Fruit fly (Drosophila melanogaster) whole organism, embryonic: ENCODE measurements around the gene Pcmt.
A peak's percentile ranks its signal among the peaks of the same experiment; 100 is the strongest.

Source experiments
- Atf-2 ChIP-seq: fragments of 200-800 bp; sonication (Bioruptor generic); optimal IDR thresholded peaks from 2 replicates; lab custom pipeline; 2016; ENCODE audit warnings: missing biosample characterization, missing genetic modification characterization
- Blimp-1 ChIP-seq: fragments of 200-800 bp; sonication (Bioruptor generic); optimal IDR thresholded peaks from 3 replicates; lab custom pipeline; 2018; ENCODE audit warnings: missing biosample characterization, missing genetic modification characterization, mild to moderate bottlenecking, moderate library complexity, missing genetic modification reagents
- CG10959 ChIP-seq: fragments of 200-800 bp; sonication (Bioruptor generic); IDR thresholded peaks from 2 replicates; pipeline ENCODE4 v1.3.6; 2022; ENCODE audit warnings: missing biosample characterization, missing genetic modification characterization
- CG12155 ChIP-seq: fragments of 200-800 bp; sonication (Bioruptor generic); optimal IDR thresholded peaks from 3 replicates; lab custom pipeline; 2016; ENCODE audit warnings: missing biosample characterization, missing genetic modification characterization
- CG12236 ChIP-seq: fragments of 200-800 bp; sonication (Bioruptor generic); optimal IDR thresholded peaks from 2 replicates; lab custom pipeline; 2016; ENCODE audit warnings: missing biosample characterization, missing genetic modification characterization
- CG12744 ChIP-seq: fragments of 200-800 bp; sonication (Bioruptor generic); optimal IDR thresholded peaks from 2 replicates; lab custom pipeline; 2016; ENCODE audit warnings: missing biosample characterization, missing genetic modification characterization
- CG15269 ChIP-seq: fragments of 200-800 bp; sonication (Bioruptor generic); optimal IDR thresholded peaks from 2 replicates; lab custom pipeline; 2018; ENCODE audit warnings: missing biosample characterization, mild to moderate bottlenecking, missing genetic modification characterization, moderate library complexity
- CG15479 ChIP-seq: fragments of 200-800 bp; sonication (Bioruptor generic); optimal IDR thresholded peaks from 3 replicates; lab custom pipeline; 2019; ENCODE audit warnings: missing biosample characterization, mild to moderate bottlenecking, missing genetic modification characterization, moderate library complexity
- CG1792 ChIP-seq: fragments of 200-800 bp; sonication (Bioruptor generic); optimal IDR thresholded peaks from 2 replicates; lab custom pipeline; 2016; ENCODE audit warnings: missing biosample characterization, missing genetic modification characterization
- CG1832 ChIP-seq: fragments of 200-800 bp; sonication (Bioruptor generic); optimal IDR thresholded peaks from 2 replicates; lab custom pipeline; 2017; ENCODE audit warnings: missing biosample characterization, mild to moderate bottlenecking, missing genetic modification characterization, inconsistent platforms
- CG30020 ChIP-seq: fragments of 200-800 bp; optimal IDR thresholded peaks from 2 replicates; lab custom pipeline; 2019; ENCODE audit warnings: missing biosample characterization, mild to moderate bottlenecking, missing genetic modification characterization, moderate library complexity
- CG32767 ChIP-seq: fragments of 200-800 bp; sonication (Bioruptor generic); IDR thresholded peaks from 2 replicates; pipeline ENCODE4 v1.3.6; 2022; ENCODE audit warnings: missing biosample characterization, missing genetic modification characterization
- CG34224 ChIP-seq: fragments of 200-800 bp; sonication (Bioruptor generic); IDR thresholded peaks from 3 replicates; pipeline ENCODE4 v1.3.6; 2022; ENCODE audit warnings: missing biosample characterization, missing genetic modification characterization; ENCODE audit not compliant: partially characterized antibody
- CG3726 ChIP-seq: fragments of 200-800 bp; sonication (Bioruptor generic); IDR thresholded peaks from 3 replicates; pipeline ENCODE4, ENCODE4 v1.3.6; 2022; ENCODE audit warnings: missing biosample characterization, missing genetic modification characterization
- CG4328 ChIP-seq: fragments of 200-800 bp; sonication (Bioruptor generic); optimal IDR thresholded peaks from 3 replicates; lab custom pipeline; 2017; ENCODE audit warnings: missing biosample characterization, missing genetic modification reagents, missing genetic modification characterization
- CG7357 ChIP-seq: fragments of 200-800 bp; sonication (Bioruptor generic); IDR thresholded peaks from 3 replicates; pipeline ENCODE4 v1.3.6; 2022; ENCODE audit warnings: missing biosample characterization, missing genetic modification characterization
- CG8944 ChIP-seq: fragments of 200-800 bp; sonication (Bioruptor generic); optimal IDR thresholded peaks from 3 replicates; lab custom pipeline; 2016; ENCODE audit warnings: missing biosample characterization, missing genetic modification characterization
- CG9437 ChIP-seq: fragments of 200-800 bp; sonication (Bioruptor generic); optimal IDR thresholded peaks from 2 replicates; lab custom pipeline; 2018; ENCODE audit warnings: missing biosample characterization, mild to moderate bottlenecking, missing genetic modification characterization
- D ChIP-seq, 2 experiments: fragments of 200-800 bp in 1 of 2; fragments of >200 bp in 1 of 2; sonication (Bioruptor generic) in 1 of 2; optimal IDR thresholded peaks; 2 replicates in 1 of 2; 3 replicates in 1 of 2; lab custom pipeline; 2017; ENCODE audit warnings: mild to moderate bottlenecking in 1 of 2, missing biosample characterization in 1 of 2, missing genetic modification characterization in 1 of 2, missing genetic modification reagents in 1 of 2
- Dek ChIP-seq: fragments of 200-800 bp; sonication (Bioruptor generic); optimal IDR thresholded peaks from 3 replicates; lab custom pipeline; 2019; ENCODE audit warnings: missing biosample characterization, mild to moderate bottlenecking, missing genetic modification characterization, moderate library complexity
- Ets65A ChIP-seq: fragments of 200-800 bp; sonication (Bioruptor generic); peaks from one replicate; lab custom pipeline; 2016; ENCODE audit warnings: missing biosample characterization, missing genetic modification characterization
- Fer2 ChIP-seq: fragments of 200-800 bp; sonication (Bioruptor generic); optimal IDR thresholded peaks from 2 replicates; lab custom pipeline; 2018; ENCODE audit warnings: missing biosample characterization, mild to moderate bottlenecking, missing genetic modification characterization, moderate library complexity
- Hand ChIP-seq: fragments of 200-800 bp; sonication (Bioruptor generic); optimal IDR thresholded peaks from 2 replicates; lab custom pipeline; 2017; ENCODE audit warnings: mild to moderate bottlenecking, missing biosample characterization, missing genetic modification reagents, missing genetic modification characterization
- Hey ChIP-seq: fragments of 200-800 bp; sonication (Bioruptor generic); optimal IDR thresholded peaks from 3 replicates; lab custom pipeline; 2018; ENCODE audit warnings: missing biosample characterization, mild to moderate bottlenecking, missing genetic modification characterization
- MTF-1 ChIP-seq: fragments of 200-800 bp; sonication (Bioruptor generic); optimal IDR thresholded peaks from 2 replicates; lab custom pipeline; 2018; ENCODE audit warnings: missing biosample characterization, mild to moderate bottlenecking, missing genetic modification characterization, borderline replicate concordance
- Nf-YC ChIP-seq: fragments of 200-800 bp; optimal IDR thresholded peaks from 3 replicates; lab custom pipeline; 2019; ENCODE audit warnings: missing biosample characterization, mild to moderate bottlenecking, missing genetic modification characterization, moderate library complexity
- Oaz ChIP-seq: fragments of 200-800 bp; sonication (Bioruptor generic); IDR thresholded peaks from 2 replicates; pipeline ENCODE4 v1.3.6; 2022; ENCODE audit warnings: missing biosample characterization, missing genetic modification characterization
- Spps ChIP-seq: fragments of 200-800 bp; sonication (Bioruptor generic); optimal IDR thresholded peaks from 2 replicates; lab custom pipeline; 2018; ENCODE audit warnings: missing biosample characterization, mild to moderate bottlenecking, missing genetic modification characterization
- Xbp1 ChIP-seq: fragments of 200-800 bp; sonication (Bioruptor generic); optimal IDR thresholded peaks from 3 replicates; lab custom pipeline; 2016; ENCODE audit warnings: missing biosample characterization, mild to moderate bottlenecking, missing genetic modification characterization
- ac ChIP-seq: fragments of 200-800 bp; sonication (Bioruptor generic); optimal IDR thresholded peaks from 3 replicates; lab custom pipeline; 2017; ENCODE audit warnings: missing biosample characterization, mild to moderate bottlenecking, missing genetic modification characterization
- bab2 ChIP-seq: fragments of 200-800 bp; sonication (Bioruptor generic); optimal IDR thresholded peaks from 2 replicates; lab custom pipeline; 2016; ENCODE audit warnings: missing biosample characterization, missing genetic modification characterization
- btn ChIP-seq: fragments of 200-800 bp; sonication (Bioruptor generic); optimal IDR thresholded peaks from 2 replicates; lab custom pipeline; 2016; ENCODE audit warnings: missing biosample characterization, missing genetic modification characterization
- chinmo ChIP-seq: fragments of 200-800 bp; sonication (Bioruptor generic); IDR thresholded peaks from 4 replicates; pipeline ENCODE4 v1.3.6; 2022; ENCODE audit warnings: missing biosample characterization, missing genetic modification characterization; ENCODE audit not compliant: partially characterized antibody
- croc ChIP-seq: fragments of 200-800 bp; sonication (Bioruptor generic); conservative IDR thresholded peaks from 3 replicates; pipeline ENCODE4 v1.3.6; 2022; ENCODE audit warnings: missing biosample characterization, missing genetic modification characterization
- crol ChIP-seq: fragments of 200-800 bp; sonication (Bioruptor generic); IDR thresholded peaks from 2 replicates; pipeline ENCODE4 v1.3.6; 2022; ENCODE audit warnings: missing biosample characterization, missing genetic modification characterization
- crp ChIP-seq, 2 experiments: fragments of 200-800 bp; sonication (Bioruptor generic); optimal IDR thresholded peaks; 2 replicates in 1 of 2; 3 replicates in 1 of 2; lab custom pipeline; 2017; ENCODE audit warnings: missing biosample characterization in 2 of 2, missing genetic modification characterization in 2 of 2, mild to moderate bottlenecking in 1 of 2, moderate library complexity in 1 of 2
- dan ChIP-seq: fragments of 200-800 bp; sonication (Bioruptor generic); IDR thresholded peaks from 2 replicates; pipeline ENCODE4 v1.3.6; 2022; ENCODE audit warnings: missing biosample characterization, missing genetic modification characterization
- danr ChIP-seq: fragments of 200-800 bp; sonication (Bioruptor generic); IDR thresholded peaks from 2 replicates; pipeline ENCODE4 v1.3.6; 2022; ENCODE audit warnings: missing biosample characterization, missing genetic modification characterization
- ftz-f1 ChIP-seq: fragments of 200-800 bp; sonication (Bioruptor generic); optimal IDR thresholded peaks from 2 replicates; lab custom pipeline; 2016; ENCODE audit warnings: missing biosample characterization, missing genetic modification characterization
- gce ChIP-seq: fragments of 200-800 bp; sonication (Bioruptor generic); IDR thresholded peaks from 3 replicates; pipeline ENCODE4 v1.3.6; 2022; ENCODE audit warnings: missing biosample characterization, missing genetic modification characterization
- gem ChIP-seq: fragments of 200-800 bp; sonication (Bioruptor generic); optimal IDR thresholded peaks from 2 replicates; lab custom pipeline; 2019; ENCODE audit warnings: missing biosample characterization, mild to moderate bottlenecking, missing genetic modification characterization, moderate library complexity
- gt ChIP-seq: fragments of 200-800 bp; sonication (Bioruptor generic); IDR thresholded peaks from 2 replicates; pipeline ENCODE4 v1.3.6; 2022; ENCODE audit warnings: missing biosample characterization, missing genetic modification characterization
- hb ChIP-seq: fragments of 200-800 bp; sonication (Bioruptor generic); IDR thresholded peaks from 3 replicates; pipeline ENCODE4 v1.3.6; 2022; ENCODE audit warnings: missing biosample characterization, missing genetic modification characterization; ENCODE audit not compliant: partially characterized antibody
- mam ChIP-seq: fragments of 200-800 bp; sonication (Bioruptor generic); optimal IDR thresholded peaks from 3 replicates; lab custom pipeline; 2016; ENCODE audit warnings: missing biosample characterization, missing genetic modification characterization
- mirr ChIP-seq: fragments of 200-800 bp; sonication (Bioruptor generic); optimal IDR thresholded peaks from 3 replicates; lab custom pipeline; 2018; ENCODE audit warnings: missing biosample characterization, mild to moderate bottlenecking, missing genetic modification characterization
- rib ChIP-seq: fragments of 200-800 bp; sonication (Bioruptor generic); IDR thresholded peaks from 2 replicates; pipeline ENCODE4 v1.3.6; 2022; ENCODE audit warnings: missing biosample characterization, missing genetic modification characterization
- sc ChIP-seq, 3 experiments: fragments of >200 bp in 2 of 3; fragments of 200-800 bp in 1 of 3; sonication (Bioruptor generic) in 1 of 3; optimal IDR thresholded peaks; 2 replicates in 2 of 3; 3 replicates in 1 of 3; lab custom pipeline; 2017; ENCODE audit warnings: mild to moderate bottlenecking in 1 of 3, missing biosample characterization in 1 of 3, missing genetic modification characterization in 1 of 3, missing genetic modification reagents in 1 of 3
- sisA ChIP-seq: fragments of 200-800 bp; sonication (Bioruptor generic); IDR thresholded peaks from 2 replicates; pipeline ENCODE4 v1.3.6; 2022; ENCODE audit warnings: missing biosample characterization, missing genetic modification characterization
- sna ChIP-seq: fragments of 200-800 bp; sonication (Bioruptor generic); IDR thresholded peaks from 2 replicates; pipeline ENCODE4 v1.3.6; 2022; ENCODE audit warnings: missing biosample characterization, missing genetic modification characterization; ENCODE audit not compliant: partially characterized antibody

Gene Pcmt

dm6 chr3R:5547464-5547943, 6.6 kb downstream of the Pcmt start, which contains the start of gene CG2519 (continued):
- TF ChIP-seq CG12744 (GFP tag; lab: Kevin White, UChicago) (no peak), Atf-2 (GFP tag; lab: Kevin White, UChicago) (peak; percentile 15), ftz-f1 (GFP tag; lab: Kevin White, UChicago) (peak; percentile 81), hb (GFP tag; lab: Robert Waterston, UW) (peak; percentile 85), gce (GFP tag; lab: Robert Waterston, UW) (no peak), CG7357 (GFP tag; lab: Robert Waterston, UW) (no peak), D (optimal IDR thresholded peaks at IDR 0.05; lab: Kevin White, UChicago) (peak; percentile 81), D (GFP tag; optimal IDR thresholded peaks at IDR 0.05; lab: Kevin White, UChicago) (no peak), Blimp-1 (GFP tag; lab: Kevin White, UChicago) (no peak), croc (GFP tag; lab: Robert Waterston, UW) (no peak), CG12155 (GFP tag; lab: Kevin White, UChicago) (peak; percentile 58), bab2 (GFP tag; lab: Kevin White, UChicago) (peak; percentile 55), gt (GFP tag; lab: Robert Waterston, UW) (no peak), sna (GFP tag; lab: Robert Waterston, UW) (peak; percentile 87), CG4328 (GFP tag; lab: Kevin White, UChicago) (peak; percentile 14), Spps (no peak), CG9437 (GFP tag; lab: Kevin White, UChicago) (no peak), Xbp1 (GFP tag; lab: Kevin White, UChicago) (peak; percentile 74), MTF-1 (GFP tag; lab: Kevin White, UChicago) (peak; percentile 53), CG15479 (GFP tag; lab: Kevin White, UChicago) (peak; percentile 35), sisA (GFP tag; lab: Robert Waterston, UW) (peak; percentile 55), Ets65A (GFP tag; lab: Kevin White, UChicago) (peak; percentile 97), CG30020 (tag; lab: Kevin White, UChicago) (peak; percentile 79), mirr (no peak), CG15269 (no peak), chinmo (GFP tag; lab: Robert Waterston, UW) (peak; percentile 91), Hey (tag; lab: Kevin White, UChicago) (no peak), Fer2 (peak; percentile 27), CG3726 (no peak), danr (GFP tag; lab: Robert Waterston, UW) (0 out of 2 replicates have a peak, but pooled peaks have one; percentile 14), ac (GFP tag; lab: Kevin White, UChicago) (peak; percentile 10), dan (no peak), Dek (no peak), btn (no peak), mam (GFP tag; lab: Kevin White, UChicago) (peak; percentile 73), gem (tag; lab: Kevin White, UChicago) (no peak), CG1792 (peak; percentile 52), rib (GFP tag; lab: Robert Waterston, UW) (peak; percentile 37; the same call in 1 of the 2 replicates), CG32767 (GFP tag; lab: Robert Waterston, UW) (0 out of 2 replicates have a peak, but pooled peaks have one; percentile 14), crol (GFP tag; lab: Robert Waterston, UW) (no peak), sc (optimal IDR thresholded peaks at IDR 0.05; lab: Kevin White, UChicago) (no peak), sc (GFP tag; optimal IDR thresholded peaks at IDR 0.05; lab: Kevin White, UChicago) (no peak), Hand (GFP tag; lab: Kevin White, UChicago) (no peak), CG34224 (GFP tag; lab: Robert Waterston, UW) (peak; percentile 81), CG12236 (GFP tag; lab: Kevin White, UChicago) (no peak), CG10959 (peak; percentile 34; the same call in 1 of the 2 replicates), crp (GFP tag; optimal IDR thresholded peaks at IDR 0.05; lab: Kevin White, UChicago) (peak in 1 of 2 experiments; percentile 23), Nf-YC (tag; lab: Kevin White, UChicago) (no peak), CG8944 (GFP tag; lab: Kevin White, UChicago) (peak; percentile 45), CG1832 (GFP tag; lab: Kevin White, UChicago) (no peak), Oaz (GFP tag; lab: Robert Waterston, UW) (no peak)
